Fruit fly (Drosophila melanogaster) whole organism, adult: ENCODE data around the gene CG14989.

Source experiments
- CG33017 ChIP-seq: fragments of 200-800 bp; sonication (Bioruptor generic); optimal IDR thresholded peaks from 2 replicates; lab custom pipeline; 2018; ENCODE audit warnings: missing biosample characterization, mild to moderate bottlenecking, missing genetic modification characterization, moderate library complexity
- CG5204 ChIP-seq: fragments of 200-800 bp; sonication (Bioruptor generic); optimal IDR thresholded peaks from 2 replicates; lab custom pipeline; 2016; ENCODE audit warnings: missing biosample characterization, missing genetic modification characterization
- CG7101 ChIP-seq: fragments of 200-800 bp; sonication (Bioruptor generic); optimal IDR thresholded peaks from 2 replicates; lab custom pipeline; 2018; ENCODE audit warnings: missing biosample characterization, mild to moderate bottlenecking, missing genetic modification characterization, moderate library complexity
- Mnt ChIP-seq: fragments of 200-800 bp; sonication (Bioruptor generic); optimal IDR thresholded peaks from 2 replicates; lab custom pipeline; 2016; ENCODE audit warnings: missing biosample characterization, mild to moderate bottlenecking, missing genetic modification characterization
- bab1 ChIP-seq: fragments of 200-800 bp; sonication (Bioruptor generic); optimal IDR thresholded peaks from 3 replicates; lab custom pipeline; 2019; ENCODE audit warnings: missing biosample characterization, mild to moderate bottlenecking, missing genetic modification characterization, moderate library complexity
- kay ChIP-seq: fragments of 200-800 bp; sonication (Bioruptor generic); peaks from one replicate; lab custom pipeline; 2016; ENCODE audit warnings: missing biosample characterization, missing genetic modification characterization, borderline replicate concordance

dm6 chr3L:4083442-4083841 is 3.9 kb upstream of the CG14989 start:
- TF ChIP-seq CG5204 (no peak), bab1 (GFP tag; lab: Kevin White, UChicago) (no peak), Mnt (no peak), kay (GFP tag; lab: Kevin White, UChicago) (no peak), CG33017 (no peak), CG7101 (tag; lab: Kevin White, UChicago) (no peak)
